Worm (Caenorhabditis elegans) whole organism, young adult: ENCODE results near the gene B0361.9.

ENCODE experiments used
- B0019.2 ChIP-seq: fragments of 200-800 bp; sonication (Bioruptor generic); conservative IDR thresholded peaks from 2 replicates; pipeline ENCODE4 v1.3.6; 2022; ENCODE audit warnings: missing genetic modification reagents, missing genetic modification characterization, missing compliant biosample characterization
- B0035.1 ChIP-seq: sonication (generic microtip); optimal IDR thresholded peaks from 2 replicates; lab custom pipeline; 2016; ENCODE audit warnings: missing genetic modification characterization, mild to moderate bottlenecking, missing compliant biosample characterization, missing genotype, missing genetic modification reagents
- B0261.1 ChIP-seq: sonication (generic microtip); optimal IDR thresholded peaks from 2 replicates; lab custom pipeline; 2016; ENCODE audit warnings: mild to moderate bottlenecking, missing genetic modification characterization, moderate library complexity, missing compliant biosample characterization
- B0336.3 ChIP-seq: fragments of 200-800 bp; sonication (Bioruptor generic); IDR thresholded peaks from 2 replicates; pipeline ENCODE4 v1.3.6; 2022; ENCODE audit warnings: missing genetic modification characterization, missing compliant biosample characterization
- C06A6.2 ChIP-seq: fragments of 200-800 bp; sonication (Bioruptor generic); conservative IDR thresholded peaks from 2 replicates; pipeline ENCODE4 v1.3.6; 2022; ENCODE audit warnings: missing genetic modification characterization, missing compliant biosample characterization
- F10E7.11 ChIP-seq: sonication (generic microtip); optimal IDR thresholded peaks from 2 replicates; lab custom pipeline; 2017; ENCODE audit warnings: mild to moderate bottlenecking, missing genetic modification characterization, moderate library complexity, missing compliant biosample characterization
- F22D6.2 ChIP-seq: sonication (generic microtip); optimal IDR thresholded peaks from 2 replicates; lab custom pipeline; 2016; ENCODE audit warnings: mild to moderate bottlenecking, missing genetic modification characterization, missing compliant biosample characterization
- F23B12.7 ChIP-seq: sonication (generic microtip); optimal IDR thresholded peaks from 2 replicates; lab custom pipeline; 2017; ENCODE audit warnings: missing genetic modification characterization, mild to moderate bottlenecking, missing compliant biosample characterization, antibody characterized with exemption, moderate library complexity; ENCODE audit not compliant: insufficient read depth
- F37B4.10 ChIP-seq: fragments of 200-800 bp; sonication (Bioruptor generic); IDR thresholded peaks from 2 replicates; pipeline ENCODE4 v1.3.6; 2022; ENCODE audit warnings: missing genetic modification characterization, missing compliant biosample characterization
- F57C9.4 ChIP-seq: sonication (generic microtip); optimal IDR thresholded peaks from 2 replicates; lab custom pipeline; 2017; ENCODE audit warnings: mild to moderate bottlenecking, missing genetic modification characterization, missing compliant biosample characterization
- T07F8.4 ChIP-seq: sonication (generic microtip); optimal IDR thresholded peaks from 2 replicates; lab custom pipeline; 2016; ENCODE audit warnings: mild to moderate bottlenecking, missing genetic modification characterization, moderate library complexity, missing compliant biosample characterization
- Y53F4B.3 ChIP-seq: fragments of 200-800 bp; sonication (Bioruptor generic); IDR thresholded peaks from 2 replicates; pipeline ENCODE4 v1.3.6; 2022; ENCODE audit warnings: missing genetic modification reagents, missing genetic modification characterization, missing compliant biosample characterization
- Y53G8AR.9 ChIP-seq: fragments of 200-800 bp; sonication (Bioruptor generic); conservative IDR thresholded peaks from 2 replicates; pipeline ENCODE4 v1.3.6; 2022; ENCODE audit warnings: missing genetic modification reagents, missing genetic modification characterization, missing compliant biosample characterization
- Y67H2A.10 ChIP-seq: fragments of 200-800 bp; sonication (Bioruptor generic); conservative IDR thresholded peaks from 2 replicates; pipeline ENCODE4 v1.3.6; 2022; ENCODE audit warnings: missing genetic modification reagents, missing genetic modification characterization, missing compliant biosample characterization
- Y79H2A.3 ChIP-seq: fragments of 200-800 bp; sonication (Bioruptor generic); conservative IDR thresholded peaks from 2 replicates; pipeline ENCODE4 v1.3.6; 2022; ENCODE audit warnings: missing genetic modification reagents, missing genetic modification characterization, missing compliant biosample characterization
- aptf-3 ChIP-seq: fragments of 200-800 bp; sonication (Bioruptor generic); IDR thresholded peaks from 2 replicates; pipeline ENCODE4 v1.3.6; 2022; ENCODE audit warnings: missing genetic modification characterization, missing compliant biosample characterization
- bed-2 ChIP-seq: fragments of 200-800 bp; sonication (Bioruptor generic); IDR thresholded peaks from 2 replicates; pipeline ENCODE4 v1.3.6; 2022; ENCODE audit warnings: missing genetic modification reagents, missing genetic modification characterization, missing compliant biosample characterization
- ccch-3 ChIP-seq: fragments of 200-800 bp; sonication (Bioruptor generic); optimal IDR thresholded peaks from 2 replicates; lab custom pipeline; 2018; ENCODE audit warnings: mild to moderate bottlenecking, missing genetic modification characterization, missing compliant biosample characterization
- ceh-100 ChIP-seq: fragments of 200-800 bp; sonication (Bioruptor generic); IDR thresholded peaks from 2 replicates; pipeline ENCODE4 v1.3.6; 2022; ENCODE audit warnings: missing genetic modification reagents, missing genetic modification characterization, missing compliant biosample characterization
- ceh-27 ChIP-seq: fragments of 200-800 bp; sonication (Bioruptor generic); optimal IDR thresholded peaks from 2 replicates; lab custom pipeline; 2018; ENCODE audit warnings: mild to moderate bottlenecking, missing genetic modification characterization, moderate library complexity, missing compliant biosample characterization
- ceh-79 ChIP-seq: sonication (generic microtip); optimal IDR thresholded peaks from 2 replicates; lab custom pipeline; 2017; ENCODE audit warnings: mild to moderate bottlenecking, missing genetic modification characterization, missing compliant biosample characterization
- die-1 ChIP-seq: sonication (generic microtip); optimal IDR thresholded peaks from 2 replicates; lab custom pipeline; 2016; ENCODE audit warnings: missing genotype, mild to moderate bottlenecking, missing genetic modification characterization, missing compliant biosample characterization
- dox-1 ChIP-seq: fragments of 200-800 bp; sonication (Bioruptor generic); IDR thresholded peaks from 2 replicates; pipeline ENCODE4 v1.3.6; 2022; ENCODE audit warnings: missing genetic modification reagents, missing genetic modification characterization, missing compliant biosample characterization
- dpl-1 ChIP-seq: fragments of 150-350 bp; optimal IDR thresholded peaks from 2 replicates; lab custom pipeline; 2014; ENCODE audit warnings: missing biosample characterization, missing genetic modification reagents, missing genetic modification characterization
- egl-18 ChIP-seq: fragments of 200-800 bp; sonication (Bioruptor generic); IDR thresholded peaks from 2 replicates; pipeline ENCODE4 v1.3.6; 2022; ENCODE audit warnings: missing genetic modification reagents, missing genetic modification characterization, missing compliant biosample characterization
- egrh-3 ChIP-seq: fragments of 200-800 bp; sonication (Bioruptor generic); IDR thresholded peaks from 2 replicates; pipeline ENCODE4 v1.3.6; 2022; ENCODE audit warnings: missing genetic modification reagents, missing genetic modification characterization, missing compliant biosample characterization
- ets-4 ChIP-seq: fragments of 200-800 bp; sonication (Bioruptor generic); optimal IDR thresholded peaks from 2 replicates; lab custom pipeline; 2018; ENCODE audit warnings: mild to moderate bottlenecking, missing genetic modification characterization, missing compliant biosample characterization
- gei-17 ChIP-seq: fragments of 200-800 bp; sonication (Bioruptor generic); optimal IDR thresholded peaks from 2 replicates; lab custom pipeline; 2018; ENCODE audit warnings: mild to moderate bottlenecking, missing genetic modification characterization, missing compliant biosample characterization
- hmg-20 ChIP-seq: fragments of 200-800 bp; sonication (Bioruptor generic); IDR thresholded peaks from 2 replicates; pipeline ENCODE4 v1.3.6; 2022; ENCODE audit warnings: missing genetic modification reagents, missing genetic modification characterization, missing compliant biosample characterization
- hrde-1 ChIP-seq: sonication (generic microtip); optimal IDR thresholded peaks from 2 replicates; lab custom pipeline; 2016; ENCODE audit warnings: missing genetic modification characterization, mild to moderate bottlenecking, missing compliant biosample characterization, moderate library complexity, missing genotype, missing genetic modification reagents, borderline replicate concordance
- lir-1 ChIP-seq: fragments of 200-800 bp; sonication (Bioruptor generic); conservative IDR thresholded peaks from 2 replicates; pipeline ENCODE4 v1.3.6; 2022; ENCODE audit warnings: missing genetic modification reagents, missing genetic modification characterization, missing compliant biosample characterization
- lsl-1 ChIP-seq: fragments of 200-800 bp; sonication (Bioruptor generic); optimal IDR thresholded peaks from 2 replicates; lab custom pipeline; 2018; ENCODE audit warnings: mild to moderate bottlenecking, missing genetic modification characterization, moderate library complexity, missing compliant biosample characterization
- lsy-27 ChIP-seq: sonication (generic microtip); optimal IDR thresholded peaks from 2 replicates; lab custom pipeline; 2017; ENCODE audit warnings: missing genetic modification characterization, mild to moderate bottlenecking, missing compliant biosample characterization, antibody characterized with exemption, missing genotype, borderline replicate concordance; ENCODE audit not compliant: insufficient read depth
- madf-3 ChIP-seq: fragments of 200-800 bp; sonication (Bioruptor generic); IDR thresholded peaks from 2 replicates; pipeline ENCODE4 v1.3.6; 2022; ENCODE audit warnings: missing genetic modification reagents, missing genetic modification characterization, missing compliant biosample characterization
- nfyb-1 ChIP-seq: fragments of 200-800 bp; sonication (Bioruptor generic); IDR thresholded peaks from 2 replicates; pipeline ENCODE4 v1.3.6; 2022; ENCODE audit warnings: missing genetic modification reagents, missing genetic modification characterization, missing compliant biosample characterization
- nhr-179 ChIP-seq: sonication (generic microtip); optimal IDR thresholded peaks from 2 replicates; lab custom pipeline; 2016; ENCODE audit warnings: mild to moderate bottlenecking, missing genetic modification characterization, missing compliant biosample characterization
- nhr-80 ChIP-seq: sonication (generic microtip); optimal IDR thresholded peaks from 2 replicates; lab custom pipeline; 2016; ENCODE audit warnings: missing genetic modification characterization, missing compliant biosample characterization
- pha-4 ChIP-seq: fragments of 150-350 bp; sonication (generic microtip); optimal IDR thresholded peaks from 2 replicates; lab custom pipeline; 2014; ENCODE audit warnings: missing biosample characterization, missing genetic modification reagents, missing genetic modification characterization
- rcor-1 ChIP-seq: fragments of 200-800 bp; sonication (Bioruptor generic); IDR thresholded peaks from 2 replicates; pipeline ENCODE4 v1.3.6; 2022; ENCODE audit warnings: missing genetic modification reagents, missing genetic modification characterization, missing compliant biosample characterization
- repo-1 ChIP-seq: sonication (generic microtip); optimal IDR thresholded peaks from 2 replicates; lab custom pipeline; 2017; ENCODE audit warnings: mild to moderate bottlenecking, missing genetic modification characterization, missing compliant biosample characterization
- snpc-1.1 ChIP-seq: sonication (generic microtip); optimal IDR thresholded peaks from 2 replicates; lab custom pipeline; 2017; ENCODE audit warnings: missing genetic modification characterization, mild to moderate bottlenecking, missing compliant biosample characterization, antibody characterized with exemption, moderate library complexity, missing genotype, missing genetic modification reagents; ENCODE audit not compliant: insufficient read depth
- snpc-3.4 ChIP-seq: sonication (generic microtip); optimal IDR thresholded peaks from 2 replicates; lab custom pipeline; 2017; ENCODE audit warnings: missing genetic modification characterization, mild to moderate bottlenecking, missing compliant biosample characterization, antibody characterized with exemption, moderate library complexity, missing genotype, missing genetic modification reagents
- snpc-4 ChIP-seq, 5 experiments: fragments of 150-350 bp in 1 of 5; sonication (generic microtip) in 4 of 5; optimal IDR thresholded peaks; 2 replicates each; lab custom pipeline; 2014 to 2018; ENCODE audit warnings: missing genetic modification characterization in 5 of 5, missing biosample characterization in 3 of 5, antibody characterized with exemption in 2 of 5, mild to moderate bottlenecking in 2 of 5, missing compliant biosample characterization in 2 of 5, missing genotype in 2 of 5, moderate library complexity in 2 of 5, missing genetic modification reagents in 1 of 5
- tbx-9 ChIP-seq: sonication (generic microtip); optimal IDR thresholded peaks from 2 replicates; lab custom pipeline; 2016; ENCODE audit warnings: borderline replicate concordance, missing genetic modification characterization, inconsistent platforms, missing compliant biosample characterization
- zim-3 ChIP-seq: sonication (generic microtip); optimal IDR thresholded peaks from 2 replicates; lab custom pipeline; 2017; ENCODE audit warnings: mild to moderate bottlenecking, missing genetic modification characterization, moderate library complexity, missing compliant biosample characterization
- ztf-25 ChIP-seq: fragments of 200-800 bp; sonication (Bioruptor generic); IDR thresholded peaks from 2 replicates; pipeline ENCODE4 v1.3.6; 2022; ENCODE audit warnings: missing genetic modification reagents, missing genetic modification characterization, missing compliant biosample characterization
- ztf-28 ChIP-seq: fragments of 200-800 bp; sonication (Bioruptor generic); IDR thresholded peaks from 2 replicates; pipeline ENCODE4 v1.3.6; 2022; ENCODE audit warnings: missing genetic modification reagents, missing genetic modification characterization, missing compliant biosample characterization

The B0361.9 gene

DNA sequence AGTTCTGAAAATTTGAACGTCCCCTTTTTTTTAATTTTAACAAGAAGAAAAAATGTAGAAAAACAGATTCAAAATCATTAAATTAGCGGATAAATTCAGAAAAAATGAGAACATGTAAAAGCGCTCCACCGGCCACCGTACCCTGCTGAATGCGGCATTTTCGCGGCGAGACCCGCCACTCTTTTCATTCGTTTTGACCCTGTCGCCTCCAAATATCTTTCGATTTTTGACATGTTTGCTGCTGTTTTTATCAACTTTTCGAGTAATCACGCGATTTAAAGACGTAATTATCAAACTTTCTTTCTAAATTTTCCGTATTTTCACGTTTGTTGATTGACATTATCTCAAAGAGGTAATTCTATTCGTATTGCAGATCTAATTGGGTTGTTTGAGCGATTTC is 36.8 kb upstream of the B0361.9 start, which contains the start of gene gsp-2 (continued):
- TF ChIP-seq nfyb-1 (GFP tag; lab: Robert Waterston, UW) (peak; percentile 63; the same call in 1 of the 2 replicates), dpl-1 (GFP tag; lab: Kevin White, UChicago) (peak; percentile 13), lsl-1 (peak; percentile 87), rcor-1 (no peak), Y53F4B.3 (GFP tag; lab: Robert Waterston, UW) (no peak), zim-3 (tag; lab: Kevin White, UChicago) (no peak), F10E7.11 (tag; lab: Kevin White, UChicago) (no peak), egl-18 (no peak), nhr-179 (tag; lab: Kevin White, UChicago) (no peak), dox-1 (peak; percentile 87), Y53G8AR.9 (GFP tag; lab: Robert Waterston, UW) (0 out of 2 replicates have a peak, but pooled peaks have one; percentile 15), Y79H2A.3 (GFP tag; lab: Robert Waterston, UW) (no peak), ceh-100 (GFP tag; lab: Robert Waterston, UW) (0 out of 2 replicates have a peak, but pooled peaks have one; percentile 16), F23B12.7 (peak; percentile 71), nhr-80 (peak; percentile 84), ceh-27 (peak; percentile 69), ets-4 (GFP tag; lab: Kevin White, UChicago) (no peak), lir-1 (GFP tag; lab: Robert Waterston, UW) (peak; percentile 62; the same call in 1 of the 2 replicates), repo-1 (tag; lab: Kevin White, UChicago) (no peak), B0261.1 (tag; lab: Kevin White, UChicago) (no peak), aptf-3 (GFP tag; lab: Robert Waterston, UW) (no peak), snpc-4 (GFP tag; optimal IDR thresholded peaks at IDR 0.05; lab: Kevin White, UChicago) (no peak), snpc-4 (tag; optimal IDR thresholded peaks at IDR 0.05; lab: Kevin White, UChicago) (peak in 3 of 4 experiments; percentile 10 to 45 (median 35)), hmg-20 (no peak), lsy-27 (tag; lab: Kevin White, UChicago) (peak; percentile 26), madf-3 (GFP tag; lab: Robert Waterston, UW) (0 out of 2 replicates have a peak, but pooled peaks have one; percentile 34), F57C9.4 (tag; lab: Kevin White, UChicago) (no peak), B0336.3 (peak; percentile 28; the same call in 1 of the 2 replicates), bed-2 (GFP tag; lab: Robert Waterston, UW) (no peak), B0035.1 (tag; lab: Kevin White, UChicago) (no peak), F37B4.10 (GFP tag; lab: Robert Waterston, UW) (no peak), gei-17 (GFP tag; lab: Kevin White, UChicago) (no peak), ceh-79 (tag; lab: Kevin White, UChicago) (no peak), ztf-28 (GFP tag; lab: Robert Waterston, UW) (no peak), ccch-3 (GFP tag; lab: Kevin White, UChicago) (no peak), C06A6.2 (GFP tag; lab: Robert Waterston, UW) (no peak), B0019.2 (no peak), T07F8.4 (tag; lab: Kevin White, UChicago) (no peak), F22D6.2 (no peak), pha-4 (peak; percentile 3), snpc-3.4 (tag; lab: Kevin White, UChicago) (peak; percentile 43), hrde-1 (tag; lab: Kevin White, UChicago) (no peak), die-1 (tag; lab: Kevin White, UChicago) (no peak), snpc-1.1 (tag; lab: Kevin White, UChicago) (peak; percentile 27), egrh-3 (GFP tag; lab: Robert Waterston, UW) (peak; percentile 60; the same call in 1 of the 2 replicates), tbx-9 (tag; lab: Kevin White, UChicago) (no peak), Y67H2A.10 (GFP tag; lab: Robert Waterston, UW) (peak; percentile 34; the same call in 1 of the 2 replicates), ztf-25 (GFP tag; lab: Robert Waterston, UW) (no peak)
